Fruit fly (Drosophila melanogaster) S2 (cell line): Measurements from ENCODE around the gene mub.

Source experiments
- CG8478 ChIP-seq: fragments of >200 bp; optimal IDR thresholded peaks from 2 replicates; lab custom pipeline; 2018
- CTCF ChIP-seq, 2 experiments: fragments of >200 bp; optimal IDR thresholded peaks; 2 replicates each; lab custom pipeline; 2018

dm6 chr3L:21908860-21909259, 64.3 kb downstream of the mub start:
- no peak for TF ChIP-seq CG8478 (lab: Kevin White, UChicago)
- no peak for TF ChIP-seq CTCF (optimal IDR thresholded peaks at IDR 0.05; lab: Kevin White, UChicago)
